Worm (Caenorhabditis elegans) whole organism, young adult: ENCODE data around the gene Y73F8A.5.

ENCODE experiments used
- B0261.1 ChIP-seq: sonication (generic microtip); optimal IDR thresholded peaks from 2 replicates; lab custom pipeline; 2016; ENCODE audit warnings: mild to moderate bottlenecking, missing genetic modification characterization, moderate library complexity, missing compliant biosample characterization
- B0336.3 ChIP-seq: fragments of 200-800 bp; sonication (Bioruptor generic); IDR thresholded peaks from 2 replicates; pipeline ENCODE4 v1.3.6; 2022; ENCODE audit warnings: missing genetic modification characterization, missing compliant biosample characterization
- C06A6.2 ChIP-seq: fragments of 200-800 bp; sonication (Bioruptor generic); conservative IDR thresholded peaks from 2 replicates; pipeline ENCODE4 v1.3.6; 2022; ENCODE audit warnings: missing genetic modification characterization, missing compliant biosample characterization
- D2030.7 ChIP-seq: fragments of 200-800 bp; sonication (Bioruptor generic); IDR thresholded peaks from 2 replicates; pipeline ENCODE4 v1.3.6; 2022; ENCODE audit warnings: missing genetic modification reagents, missing genetic modification characterization, missing compliant biosample characterization
- F10E7.11 ChIP-seq: sonication (generic microtip); optimal IDR thresholded peaks from 2 replicates; lab custom pipeline; 2017; ENCODE audit warnings: mild to moderate bottlenecking, missing genetic modification characterization, moderate library complexity, missing compliant biosample characterization
- F23B12.7 ChIP-seq: sonication (generic microtip); optimal IDR thresholded peaks from 2 replicates; lab custom pipeline; 2017; ENCODE audit warnings: missing genetic modification characterization, mild to moderate bottlenecking, missing compliant biosample characterization, antibody characterized with exemption, moderate library complexity; ENCODE audit not compliant: insufficient read depth
- F37B4.10 ChIP-seq: fragments of 200-800 bp; sonication (Bioruptor generic); IDR thresholded peaks from 2 replicates; pipeline ENCODE4 v1.3.6; 2022; ENCODE audit warnings: missing genetic modification characterization, missing compliant biosample characterization
- F49E8.2 ChIP-seq: sonication (generic microtip); optimal IDR thresholded peaks from 3 replicates; lab custom pipeline; 2017; ENCODE audit warnings: missing genetic modification characterization, mild to moderate bottlenecking, missing compliant biosample characterization, antibody characterized with exemption, moderate library complexity; ENCODE audit not compliant: insufficient read depth
- F57C9.4 ChIP-seq: sonication (generic microtip); optimal IDR thresholded peaks from 2 replicates; lab custom pipeline; 2017; ENCODE audit warnings: mild to moderate bottlenecking, missing genetic modification characterization, missing compliant biosample characterization
- T07F8.4 ChIP-seq: sonication (generic microtip); optimal IDR thresholded peaks from 2 replicates; lab custom pipeline; 2016; ENCODE audit warnings: mild to moderate bottlenecking, missing genetic modification characterization, moderate library complexity, missing compliant biosample characterization
- T26A5.8 ChIP-seq: sonication (generic microtip); optimal IDR thresholded peaks from 2 replicates; lab custom pipeline; 2016; ENCODE audit warnings: missing genetic modification characterization, missing compliant biosample characterization
- Y53F4B.3 ChIP-seq: fragments of 200-800 bp; sonication (Bioruptor generic); IDR thresholded peaks from 2 replicates; pipeline ENCODE4 v1.3.6; 2022; ENCODE audit warnings: missing genetic modification reagents, missing genetic modification characterization, missing compliant biosample characterization
- ZK185.1 ChIP-seq: sonication (generic microtip); optimal IDR thresholded peaks from 2 replicates; lab custom pipeline; 2016; ENCODE audit warnings: mild to moderate bottlenecking, missing genetic modification characterization, missing compliant biosample characterization; ENCODE audit not compliant: poor library complexity, severe bottlenecking
- ama-1 ChIP-seq, 3 experiments: fragments of 150-350 bp in 1 of 3; sonication (generic microtip) in 2 of 3; optimal IDR thresholded peaks; 2 replicates each; lab custom pipeline; 2014 to 2018; ENCODE audit warnings: missing biosample characterization in 2 of 3, missing genetic modification characterization in 2 of 3, missing genetic modification reagents in 2 of 3
- atf-7 ChIP-seq: sonication (generic microtip); optimal IDR thresholded peaks from 2 replicates; lab custom pipeline; 2017; ENCODE audit warnings: mild to moderate bottlenecking, missing genetic modification characterization, missing compliant biosample characterization
- athp-1 ChIP-seq: sonication (generic microtip); optimal IDR thresholded peaks from 2 replicates; lab custom pipeline; 2017; ENCODE audit warnings: mild to moderate bottlenecking, missing genetic modification characterization, missing compliant biosample characterization
- attf-5 ChIP-seq: fragments of 200-800 bp; sonication (Bioruptor generic); optimal IDR thresholded peaks from 2 replicates; lab custom pipeline; 2018; ENCODE audit warnings: mild to moderate bottlenecking, missing genetic modification characterization, missing compliant biosample characterization
- attf-6 ChIP-seq: fragments of 200-800 bp; sonication (Bioruptor generic); IDR thresholded peaks from 2 replicates; pipeline ENCODE4 v1.3.6; 2022; ENCODE audit warnings: missing genetic modification reagents, missing genetic modification characterization, missing compliant biosample characterization
- cebp-2 ChIP-seq: fragments of 200-800 bp; sonication (Bioruptor generic); IDR thresholded peaks from 2 replicates; pipeline ENCODE4 v1.3.6; 2022; ENCODE audit warnings: missing genetic modification characterization, missing compliant biosample characterization
- ceh-27 ChIP-seq: fragments of 200-800 bp; sonication (Bioruptor generic); optimal IDR thresholded peaks from 2 replicates; lab custom pipeline; 2018; ENCODE audit warnings: mild to moderate bottlenecking, missing genetic modification characterization, moderate library complexity, missing compliant biosample characterization
- ceh-91 ChIP-seq: fragments of 200-800 bp; sonication (Bioruptor generic); IDR thresholded peaks from 2 replicates; pipeline ENCODE4 v1.3.6; 2022; ENCODE audit warnings: missing genetic modification reagents, missing genetic modification characterization, missing compliant biosample characterization
- die-1 ChIP-seq: sonication (generic microtip); optimal IDR thresholded peaks from 2 replicates; lab custom pipeline; 2016; ENCODE audit warnings: missing genotype, mild to moderate bottlenecking, missing genetic modification characterization, missing compliant biosample characterization
- egrh-3 ChIP-seq: fragments of 200-800 bp; sonication (Bioruptor generic); IDR thresholded peaks from 2 replicates; pipeline ENCODE4 v1.3.6; 2022; ENCODE audit warnings: missing genetic modification reagents, missing genetic modification characterization, missing compliant biosample characterization
- fkh-3 ChIP-seq: sonication (generic microtip); optimal IDR thresholded peaks from 2 replicates; lab custom pipeline; 2016; ENCODE audit warnings: mild to moderate bottlenecking, missing genetic modification characterization, missing compliant biosample characterization
- him-1 ChIP-seq: sonication (generic microtip); optimal IDR thresholded peaks from 2 replicates; lab custom pipeline; 2016; ENCODE audit warnings: missing genotype, missing genetic modification reagents, missing genetic modification characterization, missing compliant biosample characterization
- hmg-1.2 ChIP-seq: fragments of 200-800 bp; sonication (Bioruptor generic); IDR thresholded peaks from 2 replicates; pipeline ENCODE4 v1.3.6; 2022; ENCODE audit warnings: missing genetic modification reagents, missing genetic modification characterization, missing compliant biosample characterization
- hsf-1 ChIP-seq: fragments of 200-800 bp; sonication (Bioruptor generic); IDR thresholded peaks from 2 replicates; pipeline ENCODE4 v1.3.6; 2022; ENCODE audit warnings: missing genetic modification reagents, missing genetic modification characterization, missing compliant biosample characterization
- let-607 ChIP-seq, 2 experiments: fragments of 200-800 bp in 1 of 2; sonication (Bioruptor generic) in 1 of 2; sonication (generic microtip) in 1 of 2; optimal IDR thresholded peaks; 2 replicates each; lab custom pipeline; 2016 to 2018; ENCODE audit warnings: mild to moderate bottlenecking in 2 of 2, missing compliant biosample characterization in 2 of 2, missing genetic modification characterization in 2 of 2, moderate library complexity in 2 of 2, missing genotype in 1 of 2
- lin-35 ChIP-seq, 3 experiments: fragments of 150-350 bp in 2 of 3; sonication (generic microtip) in 1 of 3; optimal IDR thresholded peaks; 2 replicates each; lab custom pipeline; 2014 to 2018; ENCODE audit warnings: missing biosample characterization in 3 of 3, missing genetic modification characterization in 3 of 3, missing genetic modification reagents in 3 of 3
- lsy-27 ChIP-seq: sonication (generic microtip); optimal IDR thresholded peaks from 2 replicates; lab custom pipeline; 2017; ENCODE audit warnings: missing genetic modification characterization, mild to moderate bottlenecking, missing compliant biosample characterization, antibody characterized with exemption, missing genotype, borderline replicate concordance; ENCODE audit not compliant: insufficient read depth
- madf-10 ChIP-seq: sonication (generic microtip); optimal IDR thresholded peaks from 2 replicates; lab custom pipeline; 2016; ENCODE audit warnings: mild to moderate bottlenecking, missing genetic modification characterization, missing compliant biosample characterization
- madf-8 ChIP-seq: fragments of 200-800 bp; sonication (Bioruptor generic); conservative IDR thresholded peaks from 2 replicates; pipeline ENCODE4 v1.3.6; 2022; ENCODE audit warnings: missing genetic modification reagents, missing genetic modification characterization, missing compliant biosample characterization
- mxl-1 ChIP-seq: sonication (generic microtip); optimal IDR thresholded peaks from 2 replicates; lab custom pipeline; 2016; ENCODE audit warnings: missing genetic modification characterization, missing compliant biosample characterization
- nhr-27 ChIP-seq: fragments of 200-800 bp; sonication (Bioruptor generic); optimal IDR thresholded peaks from 2 replicates; lab custom pipeline; 2018; ENCODE audit warnings: mild to moderate bottlenecking, missing genetic modification characterization, moderate library complexity, missing compliant biosample characterization
- nhr-90 ChIP-seq: sonication (generic microtip); optimal IDR thresholded peaks from 2 replicates; lab custom pipeline; 2016; ENCODE audit warnings: missing genotype, mild to moderate bottlenecking, missing genetic modification characterization, missing compliant biosample characterization
- pbrm-1 ChIP-seq: fragments of 200-800 bp; sonication (Bioruptor generic); IDR thresholded peaks from 2 replicates; pipeline ENCODE4 v1.3.6; 2022; ENCODE audit warnings: missing genetic modification reagents, missing genetic modification characterization, missing compliant biosample characterization
- pha-4 ChIP-seq: fragments of 150-350 bp; sonication (generic microtip); optimal IDR thresholded peaks from 2 replicates; lab custom pipeline; 2014; ENCODE audit warnings: missing biosample characterization, missing genetic modification reagents, missing genetic modification characterization
- sea-2 ChIP-seq: fragments of 200-800 bp; sonication (Bioruptor generic); IDR thresholded peaks from 2 replicates; pipeline ENCODE4 v1.3.6; 2022; ENCODE audit warnings: missing genetic modification characterization, missing compliant biosample characterization
- snpc-3.4 ChIP-seq: sonication (generic microtip); optimal IDR thresholded peaks from 2 replicates; lab custom pipeline; 2017; ENCODE audit warnings: missing genetic modification characterization, mild to moderate bottlenecking, missing compliant biosample characterization, antibody characterized with exemption, moderate library complexity, missing genotype, missing genetic modification reagents
- snpc-4 ChIP-seq, 5 experiments: fragments of 150-350 bp in 1 of 5; sonication (generic microtip) in 4 of 5; optimal IDR thresholded peaks; 2 replicates each; lab custom pipeline; 2014 to 2018; ENCODE audit warnings: missing genetic modification characterization in 5 of 5, missing biosample characterization in 3 of 5, antibody characterized with exemption in 2 of 5, mild to moderate bottlenecking in 2 of 5, missing compliant biosample characterization in 2 of 5, missing genotype in 2 of 5, moderate library complexity in 2 of 5, missing genetic modification reagents in 1 of 5
- tbp1 ChIP-seq: fragments of 200-800 bp; sonication (Bioruptor generic); optimal IDR thresholded peaks from 2 replicates; lab custom pipeline; 2018; ENCODE audit warnings: mild to moderate bottlenecking, missing genetic modification characterization, missing compliant biosample characterization
- tlf-1 ChIP-seq: fragments of 200-800 bp; sonication (Bioruptor generic); optimal IDR thresholded peaks from 2 replicates; lab custom pipeline; 2018; ENCODE audit warnings: mild to moderate bottlenecking, missing genetic modification characterization, missing compliant biosample characterization
- unc-130 ChIP-seq: sonication (generic microtip); optimal IDR thresholded peaks from 2 replicates; lab custom pipeline; 2016; ENCODE audit warnings: missing genetic modification reagents, missing genetic modification characterization, missing compliant biosample characterization
- zfh-2 ChIP-seq: fragments of 200-800 bp; sonication (Bioruptor generic); conservative IDR thresholded peaks from 2 replicates; pipeline ENCODE4 v1.3.6; 2022; ENCODE audit warnings: missing genetic modification reagents, missing genetic modification characterization, missing compliant biosample characterization
- ztf-18 ChIP-seq: sonication (generic microtip); optimal IDR thresholded peaks from 2 replicates; lab custom pipeline; 2016; ENCODE audit warnings: missing genotype, mild to moderate bottlenecking, missing genetic modification characterization, missing compliant biosample characterization
- ztf-25 ChIP-seq: fragments of 200-800 bp; sonication (Bioruptor generic); IDR thresholded peaks from 2 replicates; pipeline ENCODE4 v1.3.6; 2022; ENCODE audit warnings: missing genetic modification reagents, missing genetic modification characterization, missing compliant biosample characterization
- ztf-26 ChIP-seq: sonication (generic microtip); optimal IDR thresholded peaks from 2 replicates; lab custom pipeline; 2017; ENCODE audit warnings: missing genetic modification characterization, missing compliant biosample characterization

Y73F8A.5 gene

ce11 chrIV:15289508-15289907 is 29.8 kb downstream of the Y73F8A.5 start:
- no peak for TF ChIP-seq pha-4 (tag; lab: Kevin White, UChicago)
- no peak for TF ChIP-seq ceh-27 (GFP tag; lab: Kevin White, UChicago)
- no peak for TF ChIP-seq athp-1
- TF ChIP-seq hmg-1.2 (GFP tag; lab: Robert Waterston, UW), result peak; percentile 74
- TF ChIP-seq atf-7 (tag; lab: Kevin White, UChicago), result no peak
- TF ChIP-seq lsy-27 (tag; lab: Kevin White, UChicago), result peak; percentile 42
- 0 out of 2 replicates have a peak, but pooled peaks have one; percentile 60 for TF ChIP-seq cebp-2 (GFP tag; lab: Robert Waterston, UW)
- no peak for TF ChIP-seq nhr-90 (tag; lab: Kevin White, UChicago)
- TF ChIP-seq snpc-4 (GFP tag; optimal IDR thresholded peaks at IDR 0.05; lab: Kevin White, UChicago), result peak; percentile 89
- peak; percentile 34 to 97 (median 92) for TF ChIP-seq snpc-4 (tag; optimal IDR thresholded peaks at IDR 0.05; lab: Kevin White, UChicago)
- no peak for TF ChIP-seq B0336.3 (GFP tag; lab: Robert Waterston, UW)
- TF ChIP-seq let-607 (tag; optimal IDR thresholded peaks at IDR 0.05; lab: Kevin White, UChicago), result peak in 1 of 2 experiments; percentile 1
- TF ChIP-seq fkh-3 (tag; lab: Kevin White, UChicago), result no peak
- peak; percentile 76; the same call in 1 of the 2 replicates for TF ChIP-seq ztf-25 (GFP tag; lab: Robert Waterston, UW)
- TF ChIP-seq sea-2 (GFP tag; lab: Robert Waterston, UW), result no peak
- peak; percentile 78 for TF ChIP-seq F23B12.7
- TF ChIP-seq ama-1 (optimal IDR thresholded peaks at IDR 0.05; lab: Kevin White, UChicago), result no peak
- TF ChIP-seq ama-1 (GFP tag; optimal IDR thresholded peaks at IDR 0.05; lab: Kevin White, UChicago), result peak; percentile 20 to 46
- TF ChIP-seq Y53F4B.3 (GFP tag; lab: Robert Waterston, UW), result 0 out of 2 replicates have a peak, but pooled peaks have one; percentile 11
- peak; percentile 75 for TF ChIP-seq hsf-1
- TF ChIP-seq F57C9.4, result no peak
- peak; percentile 61 for TF ChIP-seq him-1 (tag; lab: Kevin White, UChicago)
- TF ChIP-seq C06A6.2 (GFP tag; lab: Robert Waterston, UW), result no peak
- TF ChIP-seq F10E7.11 (tag; lab: Kevin White, UChicago), result no peak
- TF ChIP-seq tlf-1, result no peak
- TF ChIP-seq mxl-1 (tag; lab: Kevin White, UChicago), result peak; percentile 54
- TF ChIP-seq ztf-18 (tag; lab: Kevin White, UChicago), result peak; percentile 76
- TF ChIP-seq lin-35 (GFP tag; optimal IDR thresholded peaks at IDR 0.05; lab: Kevin White, UChicago), result no peak
- no peak for TF ChIP-seq ceh-91 (GFP tag; lab: Robert Waterston, UW)
- no peak for TF ChIP-seq egrh-3 (GFP tag; lab: Robert Waterston, UW)
- peak; percentile 34 for TF ChIP-seq T07F8.4 (tag; lab: Kevin White, UChicago)
- no peak for TF ChIP-seq madf-10
- no peak for TF ChIP-seq F37B4.10 (GFP tag; lab: Robert Waterston, UW)
- peak; percentile 40; the same call in 1 of the 2 replicates for TF ChIP-seq D2030.7 (GFP tag; lab: Robert Waterston, UW)
- TF ChIP-seq pbrm-1 (GFP tag; lab: Robert Waterston, UW), result peak; percentile 59; the same call in 1 of the 2 replicates
- TF ChIP-seq T26A5.8 (tag; lab: Kevin White, UChicago), result no peak
- TF ChIP-seq attf-5 (GFP tag; lab: Kevin White, UChicago), result peak; percentile 22
- peak; percentile 85 for TF ChIP-seq B0261.1 (tag; lab: Kevin White, UChicago)
- peak; percentile 74 for TF ChIP-seq die-1
- peak; percentile 97 for TF ChIP-seq attf-6 (GFP tag; lab: Robert Waterston, UW)
- TF ChIP-seq unc-130 (GFP tag; lab: Kevin White, UChicago), result no peak
- TF ChIP-seq nhr-27 (tag; lab: Kevin White, UChicago), result no peak
- TF ChIP-seq ztf-26 (tag; lab: Kevin White, UChicago), result no peak
- peak; percentile 8 for TF ChIP-seq F49E8.2
- TF ChIP-seq ZK185.1 (tag; lab: Kevin White, UChicago), result peak; percentile 63
- no peak for TF ChIP-seq zfh-2
- TF ChIP-seq madf-8 (GFP tag; lab: Robert Waterston, UW), result no peak
- TF ChIP-seq snpc-3.4 (tag; lab: Kevin White, UChicago), result peak; percentile 35
- TF ChIP-seq tbp1 (GFP tag; lab: Kevin White, UChicago), result peak; percentile 98
